Worm (Caenorhabditis elegans): Measurements from ENCODE around the gene C27C12.1.

- TF ChIP-seq T23F11.4 (GFP tag; optimal IDR thresholded peaks at IDR 0.05): no peak
- no peak for TF ChIP-seq nhr-232 (tag; optimal IDR thresholded peaks at IDR 0.05)
- TF ChIP-seq pqm-1 (tag; optimal IDR thresholded peaks at IDR 0.05): no peak
- TF ChIP-seq ama-1 (optimal IDR thresholded peaks at IDR 0.05): no peak
- TF ChIP-seq C08G9.2 (tag; optimal IDR thresholded peaks at IDR 0.05): no peak
- TF ChIP-seq nfya-1 (tag; optimal IDR thresholded peaks at IDR 0.05): no peak
- TF ChIP-seq fax-1 (tag; optimal IDR thresholded peaks at IDR 0.05): no peak
- no peak for TF ChIP-seq tbx-2 (tag; optimal IDR thresholded peaks at IDR 0.05)
- no peak for TF ChIP-seq pha-4 (tag; optimal IDR thresholded peaks at IDR 0.05)
Observed at ce11 chrX:14842846-14843369, 10.7 kb downstream of the C27C12.1 start.
